Worm (Caenorhabditis elegans) whole organism, L4 larva: ENCODE results near the gene ubh-1.

Experiments
- D1046.2 ChIP-seq: fragments of 200-800 bp; sonication (Bioruptor generic); IDR thresholded peaks from 2 replicates; pipeline ENCODE4 v1.3.6; 2022; ENCODE audit warnings: missing genetic modification characterization, missing compliant biosample characterization
- F10B5.3 ChIP-seq: sonication (generic microtip); optimal IDR thresholded peaks from 2 replicates; lab custom pipeline; 2016; ENCODE audit warnings: mild to moderate bottlenecking, missing genetic modification characterization, missing compliant biosample characterization
- Y105C5A.15 ChIP-seq: fragments of 200-800 bp; sonication (Bioruptor generic); IDR thresholded peaks from 2 replicates; pipeline ENCODE4 v1.3.6; 2022; ENCODE audit warnings: missing genetic modification characterization, missing compliant biosample characterization
- aly-2 ChIP-seq: sonication (generic microtip); optimal IDR thresholded peaks from 2 replicates; lab custom pipeline; 2018; ENCODE audit warnings: missing biosample characterization, missing genetic modification characterization
- ceh-44 ChIP-seq: fragments of 200-800 bp; sonication (Bioruptor generic); IDR thresholded peaks from 2 replicates; pipeline ENCODE4 v1.3.6; 2022; ENCODE audit warnings: missing genetic modification reagents, missing genetic modification characterization, missing compliant biosample characterization
- ceh-82 ChIP-seq: sonication (generic microtip); optimal IDR thresholded peaks from 2 replicates; lab custom pipeline; 2017; ENCODE audit warnings: missing biosample characterization, missing genetic modification characterization
- ces-1 ChIP-seq: fragments of 150-350 bp; sonication (generic microtip); optimal IDR thresholded peaks from 4 replicates; lab custom pipeline; 2014; ENCODE audit warnings: missing biosample characterization, missing genetic modification reagents, missing genetic modification characterization
- cey-2 ChIP-seq: sonication (generic microtip); optimal IDR thresholded peaks from 3 replicates; lab custom pipeline; 2017; ENCODE audit warnings: missing genetic modification characterization, mild to moderate bottlenecking, missing compliant biosample characterization, antibody characterized with exemption, borderline replicate concordance; ENCODE audit not compliant: insufficient read depth
- ctbp-1 ChIP-seq: fragments of 200-800 bp; sonication (Bioruptor generic); IDR thresholded peaks from 2 replicates; pipeline ENCODE4 v1.3.6; 2022; ENCODE audit warnings: missing genetic modification reagents, missing genetic modification characterization, missing compliant biosample characterization
- daf-8 ChIP-seq: fragments of 200-800 bp; sonication (Bioruptor generic); IDR thresholded peaks from 2 replicates; pipeline ENCODE4 v1.3.6; 2022; ENCODE audit warnings: missing genetic modification characterization, missing compliant biosample characterization
- dmd-6 ChIP-seq: fragments of 200-800 bp; sonication (Bioruptor generic); IDR thresholded peaks from 2 replicates; pipeline ENCODE4 v1.3.6; 2022; ENCODE audit warnings: missing genetic modification reagents, missing genetic modification characterization, missing compliant biosample characterization
- dmd-8 ChIP-seq: fragments of 200-800 bp; sonication (Bioruptor generic); IDR thresholded peaks from 2 replicates; pipeline ENCODE4 v1.3.6; 2022; ENCODE audit warnings: missing genetic modification characterization, missing compliant biosample characterization
- dpl-1 ChIP-seq: fragments of 150-350 bp; optimal IDR thresholded peaks from 2 replicates; lab custom pipeline; 2014; ENCODE audit warnings: missing biosample characterization, missing genetic modification reagents, missing genetic modification characterization
- duxl-1 ChIP-seq: sonication (generic microtip); optimal IDR thresholded peaks from 2 replicates; lab custom pipeline; 2016; ENCODE audit warnings: mild to moderate bottlenecking, missing genetic modification characterization, moderate library complexity, missing compliant biosample characterization; ENCODE audit not compliant: poor library complexity
- gei-8 ChIP-seq: fragments of 200-800 bp; sonication (Bioruptor generic); optimal IDR thresholded peaks from 2 replicates; lab custom pipeline; 2018; ENCODE audit warnings: mild to moderate bottlenecking, missing genetic modification characterization, missing compliant biosample characterization
- hmg-1.1 ChIP-seq: fragments of 200-800 bp; sonication (Bioruptor generic); IDR thresholded peaks from 2 replicates; pipeline ENCODE4 v1.3.6; 2022; ENCODE audit warnings: missing genetic modification reagents, missing genetic modification characterization, missing compliant biosample characterization
- jun-1 ChIP-seq: fragments of 150-350 bp; optimal IDR thresholded peaks from 2 replicates; lab custom pipeline; 2014; ENCODE audit warnings: missing biosample characterization, missing genetic modification reagents, missing genetic modification characterization
- lin-1 ChIP-seq: fragments of 200-800 bp; sonication (Bioruptor generic); IDR thresholded peaks from 2 replicates; pipeline ENCODE4 v1.3.6; 2022; ENCODE audit warnings: missing genetic modification reagents, missing genetic modification characterization, missing compliant biosample characterization
- lsy-2 ChIP-seq, 2 experiments: fragments of 150-350 bp in 1 of 2; sonication (generic microtip) in 1 of 2; optimal IDR thresholded peaks; 2 replicates each; lab custom pipeline; 2014 to 2017; ENCODE audit warnings: missing biosample characterization in 2 of 2, missing genetic modification characterization in 2 of 2
- madf-5 ChIP-seq, 2 experiments: fragments of 200-800 bp; sonication (Bioruptor generic); IDR thresholded peaks; 2 replicates each; pipeline ENCODE4 v1.3.6; 2022; ENCODE audit warnings: missing compliant biosample characterization in 2 of 2, missing genetic modification characterization in 2 of 2
- mdl-1 ChIP-seq, 2 experiments: fragments of 150-350 bp in 1 of 2; sonication (generic microtip) in 1 of 2; optimal IDR thresholded peaks; 2 replicates each; lab custom pipeline; 2014 to 2017; ENCODE audit warnings: missing biosample characterization in 2 of 2, missing genetic modification characterization in 2 of 2
- mdt-29 ChIP-seq: fragments of 200-800 bp; sonication (Bioruptor generic); IDR thresholded peaks from 2 replicates; pipeline ENCODE4 v1.3.6; 2022; ENCODE audit warnings: missing genetic modification reagents, missing genetic modification characterization, missing compliant biosample characterization
- mep-1 ChIP-seq: fragments of 150-350 bp; sonication (generic microtip); optimal IDR thresholded peaks from 3 replicates; lab custom pipeline; 2014; ENCODE audit warnings: missing biosample characterization, missing genetic modification characterization
- mes-2 ChIP-seq: sonication (generic microtip); optimal IDR thresholded peaks from 2 replicates; lab custom pipeline; 2016; ENCODE audit warnings: missing genotype, mild to moderate bottlenecking, missing genetic modification characterization, missing compliant biosample characterization; ENCODE audit not compliant: poor library complexity, severe bottlenecking
- nhr-11 ChIP-seq: fragments of 150-350 bp; optimal IDR thresholded peaks from 2 replicates; lab custom pipeline; 2014; ENCODE audit warnings: missing biosample characterization, missing genetic modification characterization
- nhr-25 ChIP-seq: sonication (generic microtip); optimal IDR thresholded peaks from 2 replicates; lab custom pipeline; 2017; ENCODE audit warnings: missing genetic modification characterization, mild to moderate bottlenecking, missing compliant biosample characterization, antibody characterized with exemption, moderate library complexity, borderline replicate concordance; ENCODE audit not compliant: insufficient read depth
- nhr-42 ChIP-seq: fragments of 200-800 bp; sonication (Bioruptor generic); IDR thresholded peaks from 2 replicates; pipeline ENCODE4 v1.3.6; 2022; ENCODE audit warnings: missing genetic modification characterization, missing compliant biosample characterization
- pha-4 ChIP-seq, 2 experiments: fragments of 150-350 bp in 1 of 2; fragments of 200-800 bp in 1 of 2; sonication (Bioruptor generic) in 1 of 2; IDR thresholded peaks in 1 of 2; optimal IDR thresholded peaks in 1 of 2; 2 replicates each; pipeline versions ENCODE4 v1.3.6 to Lab custom; 2014 to 2022; ENCODE audit warnings: missing genetic modification characterization in 2 of 2, missing genetic modification reagents in 2 of 2, missing biosample characterization in 1 of 2, missing compliant biosample characterization in 1 of 2
- pqm-1 ChIP-seq: sonication (generic microtip); optimal IDR thresholded peaks from 2 replicates; lab custom pipeline; 2017; ENCODE audit warnings: missing biosample characterization, missing genetic modification characterization
- saeg-2 ChIP-seq: fragments of 200-800 bp; sonication (Bioruptor generic); IDR thresholded peaks from 2 replicates; pipeline ENCODE4 v1.3.6; 2022; ENCODE audit warnings: missing genetic modification reagents, missing genetic modification characterization, missing compliant biosample characterization
- sdz-12 ChIP-seq: fragments of 200-800 bp; sonication (Bioruptor generic); optimal IDR thresholded peaks from 2 replicates; lab custom pipeline; 2018; ENCODE audit warnings: mild to moderate bottlenecking, missing genetic modification characterization, missing compliant biosample characterization
- set-16 ChIP-seq: fragments of 200-800 bp; sonication (Bioruptor generic); IDR thresholded peaks from 2 replicates; pipeline ENCODE4 v1.3.6; 2022; ENCODE audit warnings: missing genetic modification reagents, missing genetic modification characterization, missing compliant biosample characterization
- snpc-4 ChIP-seq: fragments of 150-350 bp; optimal IDR thresholded peaks from 2 replicates; lab custom pipeline; 2014; ENCODE audit warnings: missing biosample characterization, missing genetic modification characterization
- tag-97 ChIP-seq: fragments of 200-800 bp; sonication (Bioruptor generic); IDR thresholded peaks from 2 replicates; pipeline ENCODE4 v1.3.6; 2022; ENCODE audit warnings: missing genetic modification characterization, missing compliant biosample characterization
- unc-39 ChIP-seq: sonication (generic microtip); optimal IDR thresholded peaks from 2 replicates; lab custom pipeline; 2017; ENCODE audit warnings: missing biosample characterization, missing genetic modification characterization
- unc-62 ChIP-seq, 3 experiments: fragments of 150-350 bp in 1 of 3; sonication (generic microtip); optimal IDR thresholded peaks in 2 of 3; peaks in 1 of 3; 1 replicate in 1 of 3; 2 replicates in 2 of 3; lab custom pipeline; 2014 to 2017; ENCODE audit warnings: missing biosample characterization in 3 of 3, missing genetic modification characterization in 3 of 3, missing genetic modification reagents in 3 of 3, missing genotype in 1 of 3
- vab-7 ChIP-seq: fragments of 200-800 bp; sonication (Bioruptor generic); IDR thresholded peaks from 2 replicates; pipeline ENCODE4 v1.3.6; 2022; ENCODE audit warnings: missing genetic modification reagents, missing genetic modification characterization, missing compliant biosample characterization
- ztf-7 ChIP-seq: fragments of 150-350 bp; optimal IDR thresholded peaks from 2 replicates; lab custom pipeline; 2014; ENCODE audit warnings: missing biosample characterization, missing genetic modification characterization

ubh-1 gene

ce11 chrV:6517305-6518224, 6.4 kb upstream of the ubh-1 start (continued):
- no peak for TF ChIP-seq vab-7 (GFP tag; lab: Robert Waterston, UW)
- no peak for TF ChIP-seq ces-1 (GFP tag; lab: Kevin White, UChicago)
- no peak for TF ChIP-seq F10B5.3
- TF ChIP-seq madf-5 (GFP tag; IDR thresholded peaks at IDR 0.05; lab: Robert Waterston, UW) = no peak
- no peak for TF ChIP-seq mes-2 (tag; lab: Kevin White, UChicago)
- no peak for TF ChIP-seq aly-2 (tag; lab: Kevin White, UChicago)
- peak; percentile 40 for TF ChIP-seq dmd-6 (GFP tag; lab: Robert Waterston, UW)
- no peak for TF ChIP-seq tag-97 (GFP tag; lab: Robert Waterston, UW)
- TF ChIP-seq snpc-4 = no peak
- no peak for TF ChIP-seq D1046.2 (GFP tag; lab: Robert Waterston, UW)
- no peak for TF ChIP-seq unc-39 (tag; lab: Kevin White, UChicago)
- no peak for TF ChIP-seq duxl-1 (tag; lab: Kevin White, UChicago)
- peak; percentile 81 for TF ChIP-seq mep-1
- TF ChIP-seq cey-2 (tag; lab: Kevin White, UChicago) = peak; percentile 47
- TF ChIP-seq Y105C5A.15 (GFP tag; lab: Robert Waterston, UW) = no peak
- no peak for TF ChIP-seq saeg-2 (GFP tag; lab: Robert Waterston, UW)
- TF ChIP-seq ceh-82 (tag; lab: Kevin White, UChicago) = no peak
- peak in 1 of 2 experiments; percentile 63 for TF ChIP-seq mdl-1 (tag; optimal IDR thresholded peaks at IDR 0.05; lab: Kevin White, UChicago)
- no peak for TF ChIP-seq pha-4 (GFP tag; IDR thresholded peaks at IDR 0.05; lab: Robert Waterston, UW)
- no peak for TF ChIP-seq pha-4 (tag; optimal IDR thresholded peaks at IDR 0.05; lab: Kevin White, UChicago)
- TF ChIP-seq nhr-42 = no peak
- no peak for TF ChIP-seq dpl-1 (GFP tag; lab: Kevin White, UChicago)
- peak; percentile 90 for TF ChIP-seq nhr-25 (tag; lab: Kevin White, UChicago)
- no peak for TF ChIP-seq ztf-7
- no peak for TF ChIP-seq mdt-29 (GFP tag; lab: Robert Waterston, UW)
- TF ChIP-seq sdz-12 (GFP tag; lab: Kevin White, UChicago) = no peak
- no peak for TF ChIP-seq jun-1 (tag; lab: Kevin White, UChicago)
- no peak for TF ChIP-seq set-16 (GFP tag; lab: Robert Waterston, UW)
- no peak for TF ChIP-seq daf-8 (GFP tag; lab: Robert Waterston, UW)
- no peak for TF ChIP-seq dmd-8 (GFP tag; lab: Robert Waterston, UW)
- no peak for TF ChIP-seq gei-8 (GFP tag; lab: Kevin White, UChicago)
- TF ChIP-seq unc-62 (GFP tag; optimal IDR thresholded peaks at IDR 0.05 in 1 of 2; lab: Kevin White, UChicago) = peak in 1 of 2 experiments; percentile 98
- no peak for TF ChIP-seq unc-62 (tag; optimal IDR thresholded peaks at IDR 0.05; lab: Kevin White, UChicago)
- TF ChIP-seq lin-1 (GFP tag; lab: Robert Waterston, UW) = no peak
- TF ChIP-seq ceh-44 (GFP tag; lab: Robert Waterston, UW) = no peak
- no peak for TF ChIP-seq hmg-1.1 (GFP tag; lab: Robert Waterston, UW)
- TF ChIP-seq lsy-2 (tag; optimal IDR thresholded peaks at IDR 0.05; lab: Kevin White, UChicago) = peak in 1 of 2 experiments; percentile 68
- 0 out of 2 replicates have a peak, but pooled peaks have one; percentile 21 for TF ChIP-seq ctbp-1
- TF ChIP-seq pqm-1 (tag; lab: Kevin White, UChicago) = no peak
- TF ChIP-seq nhr-11 (tag; lab: Kevin White, UChicago) = no peak
